Fruit fly (Drosophila melanogaster): ENCODE measurements around the gene CycT.

- TF ChIP-seq CG13123 (GFP tag; optimal IDR thresholded peaks at IDR 0.05) (no peak), CG6175 (GFP tag; IDR thresholded peaks at IDR 0.05) (no peak), Opbp (GFP tag; IDR thresholded peaks at IDR 0.05; ENCODE audit: partially characterized antibody) (no peak), CG7556 (GFP tag; optimal IDR thresholded peaks at IDR 0.05) (no peak), lola (GFP tag; optimal IDR thresholded peaks at IDR 0.05) (no peak), CG11093 (GFP tag; IDR thresholded peaks at IDR 0.05) (no peak), fu2 (GFP tag; optimal IDR thresholded peaks at IDR 0.05) (no peak), CkIIα-i1 (GFP tag; IDR thresholded peaks at IDR 0.05) (no peak), emc (GFP tag; optimal IDR thresholded peaks at IDR 0.05) (no peak), CG1529 (GFP tag; optimal IDR thresholded peaks at IDR 0.05) (no peak), wek (GFP tag; optimal IDR thresholded peaks at IDR 0.05) (no peak)
These were observed 31.1 kb upstream of the CycT start for dm6 chr3L:17588686-17589085.
